Fruit fly (Drosophila melanogaster) whole organism, adult: ENCODE data around the gene bchs.

Source experiments
- CG11617 ChIP-seq: fragments of 200-800 bp; sonication (Bioruptor generic); optimal IDR thresholded peaks from 2 replicates; lab custom pipeline; 2017; ENCODE audit warnings: mild to moderate bottlenecking, missing biosample characterization, missing genetic modification reagents, missing genetic modification characterization
- CG12768 ChIP-seq: fragments of 200-800 bp; sonication (Bioruptor generic); optimal IDR thresholded peaks from 2 replicates; lab custom pipeline; 2017; ENCODE audit warnings: missing biosample characterization, missing genetic modification characterization, mild to moderate bottlenecking, moderate library complexity, missing genetic modification reagents
- CG14711 ChIP-seq: fragments of 200-800 bp; sonication (Bioruptor generic); optimal IDR thresholded peaks from 2 replicates; lab custom pipeline; 2018; ENCODE audit warnings: missing biosample characterization, mild to moderate bottlenecking, missing genetic modification characterization, moderate library complexity
- CG1620 ChIP-seq: fragments of 200-800 bp; sonication (Bioruptor generic); optimal IDR thresholded peaks from 2 replicates; lab custom pipeline; 2016; ENCODE audit warnings: missing biosample characterization, missing genetic modification characterization
- CG33017 ChIP-seq: fragments of 200-800 bp; sonication (Bioruptor generic); optimal IDR thresholded peaks from 2 replicates; lab custom pipeline; 2018; ENCODE audit warnings: missing biosample characterization, mild to moderate bottlenecking, missing genetic modification characterization, moderate library complexity
- CG5204 ChIP-seq: fragments of 200-800 bp; sonication (Bioruptor generic); optimal IDR thresholded peaks from 2 replicates; lab custom pipeline; 2016; ENCODE audit warnings: missing biosample characterization, missing genetic modification characterization
- CG7045 ChIP-seq: fragments of 200-800 bp; sonication (Bioruptor generic); optimal IDR thresholded peaks from 2 replicates; lab custom pipeline; 2017; ENCODE audit warnings: missing biosample characterization, mild to moderate bottlenecking, missing genetic modification characterization
- CG7101 ChIP-seq: fragments of 200-800 bp; sonication (Bioruptor generic); optimal IDR thresholded peaks from 2 replicates; lab custom pipeline; 2018; ENCODE audit warnings: missing biosample characterization, mild to moderate bottlenecking, missing genetic modification characterization, moderate library complexity
- Clk ChIP-seq: fragments of 200-800 bp; sonication (Bioruptor generic); optimal IDR thresholded peaks from 2 replicates; lab custom pipeline; 2017; ENCODE audit warnings: missing biosample characterization, missing genetic modification characterization
- Crg-1 ChIP-seq: fragments of 200-800 bp; sonication (Bioruptor generic); optimal IDR thresholded peaks from 2 replicates; lab custom pipeline; 2016; ENCODE audit warnings: missing biosample characterization, missing genetic modification characterization
- Hr96 ChIP-seq: fragments of 200-800 bp; sonication (Bioruptor generic); optimal IDR thresholded peaks from 2 replicates; lab custom pipeline; 2016; ENCODE audit warnings: missing biosample characterization, missing genetic modification characterization
- Mnt ChIP-seq: fragments of 200-800 bp; sonication (Bioruptor generic); optimal IDR thresholded peaks from 2 replicates; lab custom pipeline; 2016; ENCODE audit warnings: missing biosample characterization, mild to moderate bottlenecking, missing genetic modification characterization
- bab1 ChIP-seq: fragments of 200-800 bp; sonication (Bioruptor generic); optimal IDR thresholded peaks from 3 replicates; lab custom pipeline; 2019; ENCODE audit warnings: missing biosample characterization, mild to moderate bottlenecking, missing genetic modification characterization, moderate library complexity
- cic ChIP-seq: fragments of 200-800 bp; sonication (Bioruptor generic); optimal IDR thresholded peaks from 2 replicates; lab custom pipeline; 2017; ENCODE audit warnings: missing biosample characterization, mild to moderate bottlenecking, missing genetic modification characterization, moderate library complexity
- cnc ChIP-seq, 2 experiments: fragments of >200 bp; optimal IDR thresholded peaks; 2 replicates each; lab custom pipeline; 2017
- kay ChIP-seq: fragments of 200-800 bp; sonication (Bioruptor generic); peaks from one replicate; lab custom pipeline; 2016; ENCODE audit warnings: missing biosample characterization, missing genetic modification characterization, borderline replicate concordance
- ovo ChIP-seq: fragments of 200-800 bp; sonication (Bioruptor generic); optimal IDR thresholded peaks from 2 replicates; lab custom pipeline; 2016; ENCODE audit warnings: missing biosample characterization, missing genetic modification characterization
- pad ChIP-seq: fragments of 200-800 bp; sonication (Bioruptor generic); optimal IDR thresholded peaks from 3 replicates; lab custom pipeline; 2017; ENCODE audit warnings: missing biosample characterization, missing genetic modification characterization, mild to moderate bottlenecking, moderate library complexity, missing genetic modification reagents
- tj ChIP-seq: fragments of 200-800 bp; sonication (Bioruptor generic); optimal IDR thresholded peaks from 3 replicates; lab custom pipeline; 2017; ENCODE audit warnings: missing biosample characterization, mild to moderate bottlenecking, missing genetic modification characterization, moderate library complexity

bchs gene

DNA sequence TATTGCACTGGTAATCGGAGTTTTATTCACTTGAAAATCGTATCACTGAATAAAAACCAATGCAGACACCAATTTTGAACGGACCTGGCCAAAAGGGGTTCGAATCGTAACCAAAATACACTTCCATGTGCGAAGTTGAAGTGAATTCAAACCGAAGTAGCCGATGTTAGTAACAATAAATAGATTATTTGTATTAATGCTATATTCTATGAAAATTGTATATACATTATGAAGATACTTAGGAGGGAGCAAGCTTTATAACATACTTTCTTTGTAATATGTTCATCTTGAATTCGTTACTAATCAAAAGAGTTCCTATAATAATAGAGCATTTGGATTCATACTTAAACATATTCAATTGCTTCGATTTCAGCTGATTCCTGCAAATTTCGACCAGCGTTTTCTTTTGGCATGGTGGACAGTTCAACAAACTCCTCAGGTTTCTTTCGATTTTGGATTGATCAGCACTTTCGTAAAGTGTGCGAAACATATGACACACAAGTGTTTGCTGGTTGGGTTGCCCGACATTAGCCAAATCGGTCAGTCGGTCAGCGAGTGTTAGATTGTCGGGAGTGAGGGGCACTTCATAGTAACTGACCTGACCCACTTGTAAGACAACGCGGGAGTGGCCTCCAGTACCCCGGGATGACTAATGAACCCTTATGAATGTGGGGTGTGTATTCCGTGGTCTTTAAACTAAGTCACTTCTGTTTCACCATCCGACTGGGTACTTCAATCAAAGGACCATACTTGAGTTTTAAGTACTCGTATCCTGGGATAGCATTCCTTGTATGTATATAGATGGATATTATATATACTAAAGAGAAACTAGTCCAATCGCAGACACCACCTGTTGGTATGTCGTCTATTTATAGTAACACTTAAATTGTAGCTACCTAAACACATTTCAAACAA lies 61.0 kb downstream of the bchs start, which contains the start of the genes CG13992 and Ucp4C:
TSS of gene CG13992 (minus strand) at position 51 of the 915 bp plus-strand sequence.
TSS of gene Ucp4C (plus strand) at position 865 of the 915 bp plus-strand sequence.
- TF ChIP-seq bab1 (GFP tag; lab: Kevin White, UChicago), result peak; percentile 21
- no peak for TF ChIP-seq Mnt (GFP tag; lab: Kevin White, UChicago)
- TF ChIP-seq Crg-1 (GFP tag; lab: Kevin White, UChicago), result no peak
- TF ChIP-seq CG1620, result no peak
- TF ChIP-seq CG11617 (GFP tag; lab: Kevin White, UChicago), result no peak
- TF ChIP-seq tj (GFP tag; lab: Kevin White, UChicago), result peak; percentile 99

DNA sequence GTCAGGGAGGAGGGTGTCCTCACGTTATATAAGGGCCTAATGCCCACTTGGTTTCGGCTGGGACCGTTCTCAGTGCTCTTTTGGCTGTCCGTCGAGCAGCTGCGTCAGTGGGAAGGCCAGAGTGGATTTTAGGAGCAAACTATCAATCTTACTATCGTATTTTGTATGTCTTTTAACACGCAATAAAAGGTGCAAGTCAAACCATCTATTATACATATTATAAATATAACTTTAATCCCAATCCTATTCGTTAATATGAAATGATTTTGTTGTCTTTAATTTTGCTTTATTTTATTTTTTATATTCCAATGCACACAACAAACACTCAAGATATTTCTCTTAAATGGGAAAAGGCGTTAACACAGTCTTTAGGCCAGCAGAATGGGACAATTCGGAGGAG lies 62.6 kb downstream of the bchs start, which contains the start of gene Ucp4B:
TSS of gene Ucp4B (plus strand) at position 301 of the 400 bp plus-strand sequence.
- TF ChIP-seq CG14711 (tag; lab: Kevin White, UChicago) (no peak), pad (GFP tag; lab: Kevin White, UChicago) (no peak), Mnt (GFP tag; lab: Kevin White, UChicago) (no peak), CG7045 (GFP tag; lab: Kevin White, UChicago) (no peak), ovo (GFP tag; lab: Kevin White, UChicago) (no peak), CG12768 (no peak), kay (GFP tag; lab: Kevin White, UChicago) (no peak), CG7101 (tag; lab: Kevin White, UChicago) (no peak), CG33017 (tag; lab: Kevin White, UChicago) (no peak), tj (GFP tag; lab: Kevin White, UChicago) (no peak), CG5204 (GFP tag; lab: Kevin White, UChicago) (no peak), cic (GFP tag; lab: Kevin White, UChicago) (no peak), CG11617 (GFP tag; lab: Kevin White, UChicago) (no peak), Clk (GFP tag; lab: Kevin White, UChicago) (no peak)

DNA sequence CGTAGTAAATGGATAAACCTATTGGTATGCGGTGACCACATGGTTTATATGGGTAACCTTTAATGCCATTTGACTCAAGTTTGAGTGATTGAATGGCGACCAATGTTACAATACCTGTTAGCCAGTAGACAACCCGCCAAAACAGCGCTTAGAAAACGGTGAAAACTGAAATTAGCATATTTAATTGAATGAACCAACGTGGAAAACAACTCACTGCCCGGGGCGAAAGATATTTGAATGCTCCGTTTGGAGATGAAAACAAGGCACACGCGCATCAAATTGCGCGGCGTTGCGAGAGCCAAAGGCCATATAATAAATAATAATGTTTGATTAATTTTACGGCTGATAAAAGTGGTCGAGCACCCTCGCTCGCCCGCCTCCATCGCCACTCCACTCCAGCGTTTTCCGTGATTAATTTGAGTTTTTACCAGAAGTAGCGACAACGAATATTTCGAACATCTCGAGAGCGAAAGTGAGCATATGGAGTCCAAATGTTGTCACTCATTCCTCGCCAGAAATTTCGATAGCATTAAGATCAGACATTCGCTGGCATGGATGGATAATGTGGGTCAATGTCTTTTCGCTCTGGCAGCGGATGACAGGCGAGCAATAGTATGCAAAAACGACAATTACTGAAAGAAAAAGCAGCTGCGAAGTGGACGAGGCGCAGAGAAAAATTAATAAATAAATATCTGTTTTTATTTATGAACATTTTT lies 64.3 kb downstream of the bchs start:
- TF ChIP-seq CG11617 (GFP tag; lab: Kevin White, UChicago), result no peak
- TF ChIP-seq CG1620, result no peak
- no peak for TF ChIP-seq cnc (optimal IDR thresholded peaks at IDR 0.05; lab: Kevin White, UChicago)
- TF ChIP-seq ovo (GFP tag; lab: Kevin White, UChicago), result no peak

DNA sequence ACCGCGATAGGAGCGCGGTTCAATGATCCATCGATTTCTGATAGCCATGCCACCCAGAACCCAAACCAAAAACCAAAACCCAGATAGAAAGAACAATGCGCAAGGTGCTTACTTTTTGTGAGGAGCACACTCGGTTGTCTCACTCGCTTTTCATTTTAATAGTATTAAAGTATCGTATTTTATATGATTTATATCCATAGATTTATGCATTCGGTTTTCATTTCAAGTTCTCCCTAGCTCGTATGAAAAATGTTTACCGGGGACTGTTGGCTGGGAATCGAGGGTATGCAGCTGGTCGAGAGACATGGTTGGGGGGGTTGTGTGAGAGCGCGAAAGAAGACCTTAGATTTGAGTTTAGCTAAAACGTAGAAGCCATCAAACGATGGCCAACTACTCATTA lies 65.0 kb downstream of the bchs start:
- TF ChIP-seq Clk (GFP tag; lab: Kevin White, UChicago) (no peak), pad (GFP tag; lab: Kevin White, UChicago) (no peak), CG11617 (GFP tag; lab: Kevin White, UChicago) (no peak), CG1620 (no peak), Hr96 (GFP tag; lab: Kevin White, UChicago) (no peak), CG14711 (tag; lab: Kevin White, UChicago) (no peak), kay (GFP tag; lab: Kevin White, UChicago) (no peak), CG33017 (tag; lab: Kevin White, UChicago) (no peak), Mnt (GFP tag; lab: Kevin White, UChicago) (no peak), ovo (GFP tag; lab: Kevin White, UChicago) (no peak), CG7045 (GFP tag; lab: Kevin White, UChicago) (no peak), bab1 (GFP tag; lab: Kevin White, UChicago) (no peak)
